Worm (Caenorhabditis elegans) whole organism, mixed stage, embryonic: Measurements from ENCODE around the gene pqe-1.

Source experiments
- blmp-1 ChIP-seq: fragments of 150-350 bp; optimal IDR thresholded peaks from 2 replicates; lab custom pipeline; 2014; ENCODE audit warnings: missing biosample characterization, missing genetic modification characterization
- elt-3 ChIP-seq: fragments of 150-350 bp; optimal IDR thresholded peaks from 2 replicates; lab custom pipeline; 2014; ENCODE audit warnings: missing biosample characterization, missing genetic modification characterization
- lin-13 ChIP-seq: fragments of 150-350 bp; optimal IDR thresholded peaks from 2 replicates; lab custom pipeline; 2014; ENCODE audit warnings: missing biosample characterization, missing genetic modification characterization
- lsy-2 ChIP-seq: fragments of 150-350 bp; optimal IDR thresholded peaks from 2 replicates; lab custom pipeline; 2014; ENCODE audit warnings: missing biosample characterization, missing genetic modification characterization
- mab-5 ChIP-seq: fragments of 150-350 bp; optimal IDR thresholded peaks from 2 replicates; lab custom pipeline; 2014; ENCODE audit warnings: missing biosample characterization, missing genetic modification characterization
- nhr-76 ChIP-seq: sonication (generic microtip); optimal IDR thresholded peaks from 2 replicates; lab custom pipeline; 2017; ENCODE audit warnings: missing biosample characterization, missing genetic modification characterization
- sem-2 ChIP-seq: fragments of 200-800 bp; sonication (Bioruptor generic); optimal IDR thresholded peaks from 2 replicates; lab custom pipeline; 2018; ENCODE audit warnings: mild to moderate bottlenecking, missing genetic modification characterization, missing compliant biosample characterization
- sptf-1 ChIP-seq: sonication (generic microtip); optimal IDR thresholded peaks from 2 replicates; lab custom pipeline; 2017; ENCODE audit warnings: mild to moderate bottlenecking, missing genetic modification characterization, moderate library complexity, missing compliant biosample characterization

DNA sequence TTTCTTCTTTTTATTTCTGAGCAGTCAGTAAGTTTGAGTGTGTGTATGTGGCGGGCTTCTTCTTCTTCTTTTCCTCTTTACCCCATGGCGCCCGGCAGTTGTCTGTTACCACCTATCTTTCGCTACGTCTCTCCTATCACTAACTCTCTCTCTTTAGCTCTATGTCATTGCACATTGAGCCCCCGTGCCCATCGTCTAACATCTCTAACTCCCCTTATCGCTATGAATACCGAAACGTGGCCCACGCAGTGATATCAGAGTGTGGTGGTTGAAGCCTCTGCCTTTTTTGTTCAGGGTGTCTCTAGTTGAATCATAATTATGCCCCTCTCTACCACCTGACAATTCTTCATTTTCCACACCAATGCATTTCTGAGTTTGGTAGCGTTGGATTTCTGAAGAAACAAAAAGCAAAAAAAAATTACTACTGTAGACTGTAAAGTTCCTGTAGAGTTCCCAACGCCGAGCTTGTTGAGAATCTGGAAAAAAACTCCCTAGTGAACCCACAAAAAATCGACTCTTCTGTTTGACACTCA is 23.5 kb downstream of the pqe-1 start:
- TF ChIP-seq mab-5 (tag; lab: Kevin White, UChicago): no peak
- no peak for TF ChIP-seq elt-3 (tag; lab: Kevin White, UChicago)
- TF ChIP-seq nhr-76 (tag; lab: Kevin White, UChicago): no peak
- no peak for TF ChIP-seq lin-13 (tag; lab: Kevin White, UChicago)
- no peak for TF ChIP-seq sptf-1 (tag; lab: Kevin White, UChicago)
- TF ChIP-seq blmp-1 (tag; lab: Kevin White, UChicago): no peak
- TF ChIP-seq lsy-2 (tag; lab: Kevin White, UChicago): no peak
- TF ChIP-seq sem-2 (GFP tag; lab: Kevin White, UChicago): no peak
